Worm (Caenorhabditis elegans) whole organism, young adult: ENCODE data around the gene Y36E3A.2.

Experiments used
- C06A6.2 ChIP-seq: fragments of 200-800 bp; sonication (Bioruptor generic); conservative IDR thresholded peaks from 2 replicates; pipeline ENCODE4 v1.3.6; 2022; ENCODE audit warnings: missing genetic modification characterization, missing compliant biosample characterization
- F10E7.11 ChIP-seq: sonication (generic microtip); optimal IDR thresholded peaks from 2 replicates; lab custom pipeline; 2017; ENCODE audit warnings: mild to moderate bottlenecking, missing genetic modification characterization, moderate library complexity, missing compliant biosample characterization
- Y53G8AR.9 ChIP-seq: fragments of 200-800 bp; sonication (Bioruptor generic); conservative IDR thresholded peaks from 2 replicates; pipeline ENCODE4 v1.3.6; 2022; ENCODE audit warnings: missing genetic modification reagents, missing genetic modification characterization, missing compliant biosample characterization
- attf-6 ChIP-seq: fragments of 200-800 bp; sonication (Bioruptor generic); IDR thresholded peaks from 2 replicates; pipeline ENCODE4 v1.3.6; 2022; ENCODE audit warnings: missing genetic modification reagents, missing genetic modification characterization, missing compliant biosample characterization
- efl-1 ChIP-seq: fragments of 150-350 bp; optimal IDR thresholded peaks from 2 replicates; lab custom pipeline; 2014; ENCODE audit warnings: missing biosample characterization, missing genetic modification reagents, missing genetic modification characterization
- let-607 ChIP-seq, 2 experiments: fragments of 200-800 bp in 1 of 2; sonication (Bioruptor generic) in 1 of 2; sonication (generic microtip) in 1 of 2; optimal IDR thresholded peaks; 2 replicates each; lab custom pipeline; 2016 to 2018; ENCODE audit warnings: mild to moderate bottlenecking in 2 of 2, missing compliant biosample characterization in 2 of 2, missing genetic modification characterization in 2 of 2, moderate library complexity in 2 of 2, missing genotype in 1 of 2
- nfya-1 ChIP-seq: sonication (generic microtip); optimal IDR thresholded peaks from 2 replicates; lab custom pipeline; 2017; ENCODE audit warnings: antibody characterized with exemption, missing compliant biosample characterization, missing genetic modification characterization, borderline replicate concordance; ENCODE audit not compliant: insufficient read depth
- nhr-120 ChIP-seq: fragments of 200-800 bp; sonication (Bioruptor generic); IDR thresholded peaks from 2 replicates; pipeline ENCODE4 v1.3.6; 2022; ENCODE audit warnings: missing genetic modification characterization, missing compliant biosample characterization
- nhr-27 ChIP-seq: fragments of 200-800 bp; sonication (Bioruptor generic); optimal IDR thresholded peaks from 2 replicates; lab custom pipeline; 2018; ENCODE audit warnings: mild to moderate bottlenecking, missing genetic modification characterization, moderate library complexity, missing compliant biosample characterization
- rec-8 ChIP-seq, 2 experiments: sonication (generic microtip); optimal IDR thresholded peaks; 2 replicates each; lab custom pipeline; 2016; ENCODE audit warnings: mild to moderate bottlenecking in 2 of 2, missing genetic modification characterization in 2 of 2, missing genetic modification reagents in 2 of 2, missing genotype in 2 of 2, missing biosample characterization in 1 of 2, missing compliant biosample characterization in 1 of 2, moderate library complexity in 1 of 2
- snpc-1.3 ChIP-seq: sonication (generic microtip); optimal IDR thresholded peaks from 2 replicates; lab custom pipeline; 2017; ENCODE audit warnings: missing genetic modification characterization, mild to moderate bottlenecking, missing compliant biosample characterization, antibody characterized with exemption, moderate library complexity, missing genotype, missing genetic modification reagents; ENCODE audit not compliant: insufficient read depth
- snpc-4 ChIP-seq, 5 experiments: fragments of 150-350 bp in 1 of 5; sonication (generic microtip) in 4 of 5; optimal IDR thresholded peaks; 2 replicates each; lab custom pipeline; 2014 to 2018; ENCODE audit warnings: missing genetic modification characterization in 5 of 5, missing biosample characterization in 3 of 5, antibody characterized with exemption in 2 of 5, mild to moderate bottlenecking in 2 of 5, missing compliant biosample characterization in 2 of 5, missing genotype in 2 of 5, moderate library complexity in 2 of 5, missing genetic modification reagents in 1 of 5
- tbx-9 ChIP-seq: sonication (generic microtip); optimal IDR thresholded peaks from 2 replicates; lab custom pipeline; 2016; ENCODE audit warnings: borderline replicate concordance, missing genetic modification characterization, inconsistent platforms, missing compliant biosample characterization
- unc-62 ChIP-seq: fragments of 150-350 bp; optimal IDR thresholded peaks from 2 replicates; lab custom pipeline; 2014; ENCODE audit warnings: missing biosample characterization, missing genetic modification reagents, missing genetic modification characterization

DNA sequence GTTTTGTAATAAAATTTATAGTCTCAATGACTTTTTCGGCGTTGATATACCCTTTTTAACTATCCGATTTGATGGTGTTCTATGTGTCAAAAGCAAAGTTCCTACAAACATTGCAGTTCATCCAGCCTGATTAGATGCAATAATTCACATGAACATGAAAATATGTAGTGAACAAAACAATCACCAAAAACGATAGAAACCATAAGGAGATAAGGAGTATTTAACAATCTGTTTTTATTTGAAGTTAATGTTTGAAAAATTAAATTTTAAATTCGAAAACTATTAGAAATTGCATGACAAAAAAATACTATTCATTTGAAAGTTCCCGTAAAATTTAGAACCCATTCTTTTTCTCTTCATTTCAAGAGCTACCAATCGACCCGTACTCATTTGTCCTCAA lies 1.1 kb downstream of the Y36E3A.2 start, which contains the start of gene fbxa-209:
- TF ChIP-seq snpc-4 (GFP tag; optimal IDR thresholded peaks at IDR 0.05; lab: Kevin White, UChicago) (no peak), snpc-4 (tag; optimal IDR thresholded peaks at IDR 0.05; lab: Kevin White, UChicago) (no peak), snpc-1.3 (no peak), rec-8 (tag; optimal IDR thresholded peaks at IDR 0.05; lab: Kevin White, UChicago) (no peak), nfya-1 (tag; lab: Kevin White, UChicago) (no peak), efl-1 (GFP tag; lab: Kevin White, UChicago) (no peak), C06A6.2 (GFP tag; lab: Robert Waterston, UW) (no peak), nhr-27 (no peak), Y53G8AR.9 (GFP tag; lab: Robert Waterston, UW) (no peak), let-607 (tag; optimal IDR thresholded peaks at IDR 0.05; lab: Kevin White, UChicago) (no peak), unc-62 (GFP tag; lab: Kevin White, UChicago) (no peak), nhr-120 (GFP tag; lab: Robert Waterston, UW) (no peak), F10E7.11 (tag; lab: Kevin White, UChicago) (no peak), attf-6 (GFP tag; lab: Robert Waterston, UW) (no peak), tbx-9 (tag; lab: Kevin White, UChicago) (no peak)
